Worm (Caenorhabditis elegans) whole organism, L4/young adult: ENCODE measurements around the gene gakh-1.

Experiments used
- W03F9.2 ChIP-seq: fragments of 150-350 bp; optimal IDR thresholded peaks from 2 replicates; lab custom pipeline; 2014; ENCODE audit warnings: missing biosample characterization, missing genetic modification characterization
- dao-5 ChIP-seq: sonication (generic microtip); optimal IDR thresholded peaks from 2 replicates; lab custom pipeline; 2016; ENCODE audit warnings: missing genotype, missing genetic modification characterization, moderate library complexity, missing compliant biosample characterization
- him-1 ChIP-seq: sonication (generic microtip); optimal IDR thresholded peaks from 2 replicates; lab custom pipeline; 2016; ENCODE audit warnings: missing genotype, missing genetic modification reagents, missing genetic modification characterization, missing compliant biosample characterization

Gene gakh-1

DNA sequence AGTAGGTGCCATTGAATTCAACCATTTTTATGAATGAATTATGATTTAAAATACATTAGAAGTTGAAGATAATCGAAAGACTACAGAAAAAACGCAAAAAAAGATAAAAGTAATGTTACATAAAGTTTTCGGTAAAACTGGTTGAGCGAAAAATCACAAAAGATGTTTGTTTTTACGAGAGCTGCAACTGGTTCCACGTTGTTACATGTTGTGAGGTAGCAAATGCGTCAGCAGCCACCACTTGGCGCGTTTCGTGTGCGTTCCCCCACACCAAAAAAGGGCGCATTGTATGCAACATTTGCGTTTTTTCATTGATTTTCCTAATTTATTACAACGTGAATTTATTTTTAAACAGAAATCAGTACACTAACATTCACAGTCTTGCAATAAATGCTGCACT, at the start of gene gakh-1:
Gene gakh-1, plus strand, starts transcription at position 347 of the 400 bp plus-strand sequence.
- peak; percentile 0 for TF ChIP-seq W03F9.2 (tag; lab: Kevin White, UChicago)
- TF ChIP-seq dao-5: no peak
- peak; percentile 34 for TF ChIP-seq him-1 (tag; lab: Kevin White, UChicago)

DNA sequence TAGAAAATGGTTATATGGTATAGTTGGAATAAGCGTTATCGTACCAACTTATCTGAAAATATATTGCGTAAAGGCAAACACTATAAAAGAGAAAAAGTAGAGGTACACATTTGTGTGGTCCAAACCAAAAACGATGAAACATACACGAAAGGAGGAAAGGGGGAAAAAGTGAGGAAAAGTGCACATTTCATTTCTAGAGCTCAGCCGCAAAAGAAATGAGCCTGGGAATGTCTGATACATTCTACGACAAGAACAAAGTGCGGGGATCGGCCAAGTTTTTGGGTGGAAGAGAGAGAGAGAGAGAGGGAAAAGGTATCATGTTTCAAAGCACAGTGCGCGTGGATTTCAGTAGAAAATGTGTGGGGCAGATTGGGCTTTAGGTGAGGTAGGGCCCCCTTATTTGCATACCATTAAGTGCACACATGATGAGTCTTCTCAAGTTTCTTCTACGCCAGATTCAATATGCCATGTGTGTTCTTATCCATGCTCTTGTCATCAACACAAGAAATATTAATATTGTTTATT, 48.5 kb upstream of the gakh-1 start, which contains the start of gene rgs-6:
Gene rgs-6, minus strand, starts transcription at position 51 of the 525 bp plus-strand sequence.
- TF ChIP-seq W03F9.2 (tag; lab: Kevin White, UChicago) (no peak), dao-5 (no peak), him-1 (tag; lab: Kevin White, UChicago) (no peak)

DNA sequence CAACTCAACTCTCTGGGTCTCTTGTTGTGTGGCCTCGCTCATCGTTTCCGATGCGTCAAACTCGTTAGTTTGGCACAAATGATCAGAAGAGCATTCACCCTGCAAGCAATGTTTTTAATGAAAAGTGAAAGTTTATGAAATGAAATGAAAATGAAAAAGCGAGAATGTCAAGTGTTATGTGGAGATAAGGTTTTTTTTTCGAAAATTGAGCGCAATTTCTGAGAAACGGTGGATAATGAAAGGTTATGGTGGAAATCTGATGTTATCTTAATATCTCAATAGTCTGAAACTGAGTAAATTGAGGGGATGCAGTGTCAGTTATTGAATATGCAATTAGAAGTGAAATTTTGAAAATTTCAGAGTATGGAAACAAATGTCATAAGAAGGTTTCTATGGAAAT, 39.1 kb upstream of the gakh-1 start, which contains the start of gene gnrr-4:
Gene gnrr-4, minus strand, starts transcription at position 101 of the 400 bp plus-strand sequence.
- TF ChIP-seq W03F9.2 (tag; lab: Kevin White, UChicago): no peak
- no peak for TF ChIP-seq him-1 (tag; lab: Kevin White, UChicago)
- TF ChIP-seq dao-5: no peak

DNA sequence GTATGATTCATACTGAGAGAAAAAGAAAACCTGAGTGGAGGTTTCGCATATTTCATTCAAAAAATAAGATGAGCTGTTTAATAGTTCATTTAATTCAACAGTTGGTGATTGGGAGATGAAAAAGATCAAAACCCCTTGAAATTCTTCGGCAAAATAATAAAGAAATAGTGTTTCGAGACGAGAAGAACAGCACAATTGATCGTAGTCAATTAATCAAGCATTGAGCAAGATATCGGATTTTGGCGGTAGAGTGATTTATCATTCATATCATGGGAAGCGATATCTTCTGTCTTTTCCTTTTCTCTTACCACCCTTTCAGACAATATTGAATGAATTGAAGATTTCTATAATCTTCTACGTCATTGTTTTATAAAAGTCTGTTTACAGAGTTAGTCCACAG, 35.6 kb upstream of the gakh-1 start:
- TF ChIP-seq him-1 (tag; lab: Kevin White, UChicago): no peak
- no peak for TF ChIP-seq W03F9.2 (tag; lab: Kevin White, UChicago)
- TF ChIP-seq dao-5: no peak

DNA sequence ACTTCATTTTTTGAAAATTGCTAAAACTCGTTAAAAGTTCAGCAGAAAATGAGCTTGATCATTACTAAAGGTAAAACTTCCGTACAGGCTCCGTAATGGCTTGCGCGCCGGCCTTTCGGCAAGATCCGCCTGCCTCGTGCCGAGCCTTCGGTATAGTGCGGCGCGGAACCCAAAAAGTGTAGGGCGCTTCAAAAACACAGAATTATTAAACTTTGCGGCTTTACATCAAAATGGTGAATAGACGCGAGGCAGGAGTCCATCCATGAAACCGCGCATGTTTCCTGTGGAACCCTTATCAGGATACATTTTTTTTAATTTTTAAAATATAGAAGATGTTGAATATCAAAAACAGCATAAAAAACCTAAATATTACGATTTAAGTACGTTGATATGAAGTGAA, 29.2 kb upstream of the gakh-1 start:
- TF ChIP-seq him-1 (tag; lab: Kevin White, UChicago) (no peak), W03F9.2 (tag; lab: Kevin White, UChicago) (no peak), dao-5 (no peak)

DNA sequence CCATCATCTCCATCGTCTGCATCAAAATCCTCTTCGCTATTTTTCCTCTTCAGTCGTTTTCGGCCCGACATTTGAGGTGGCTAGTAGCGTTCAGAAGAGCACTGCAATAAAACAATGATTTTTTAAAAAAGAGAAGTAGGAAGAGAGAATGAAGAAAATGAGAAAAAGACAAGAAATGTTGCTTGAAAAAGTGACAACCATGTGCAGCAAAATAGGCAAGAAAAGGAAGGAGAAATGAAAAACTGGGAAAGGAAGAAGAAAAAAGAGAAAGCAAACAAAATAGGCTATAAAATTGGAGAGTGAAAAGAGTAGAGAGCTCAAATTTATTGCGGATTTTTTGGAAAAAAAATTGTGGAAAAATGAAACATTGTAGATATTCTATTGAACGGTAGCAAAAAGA, 19.0 kb upstream of the gakh-1 start, which contains the start of gene tag-294:
Gene tag-294, minus strand, starts transcription at position 101 of the 400 bp plus-strand sequence.
- TF ChIP-seq him-1 (tag; lab: Kevin White, UChicago): no peak
- TF ChIP-seq dao-5: no peak
- TF ChIP-seq W03F9.2 (tag; lab: Kevin White, UChicago): no peak

DNA sequence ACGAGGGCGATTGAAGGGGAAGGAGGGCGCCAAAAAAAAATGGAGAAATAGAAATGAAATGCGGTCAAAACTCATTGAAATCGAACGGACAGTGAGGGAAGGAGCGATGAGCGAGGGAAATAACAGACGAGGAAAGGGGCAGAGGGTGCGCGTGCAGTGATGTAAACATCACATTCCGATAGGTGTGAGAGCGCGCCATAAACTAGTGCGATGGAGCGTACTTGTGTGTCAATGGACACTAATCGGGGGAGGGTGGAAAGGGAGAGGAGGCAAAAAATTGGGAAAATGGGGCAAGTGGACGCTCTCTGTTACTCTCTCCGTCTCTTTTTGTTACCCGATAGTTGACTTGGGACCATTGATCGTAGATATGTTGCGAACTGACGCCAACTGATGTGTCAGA, 18.4 kb upstream of the gakh-1 start:
- TF ChIP-seq dao-5: no peak
- no peak for TF ChIP-seq W03F9.2 (tag; lab: Kevin White, UChicago)
- no peak for TF ChIP-seq him-1 (tag; lab: Kevin White, UChicago)

DNA sequence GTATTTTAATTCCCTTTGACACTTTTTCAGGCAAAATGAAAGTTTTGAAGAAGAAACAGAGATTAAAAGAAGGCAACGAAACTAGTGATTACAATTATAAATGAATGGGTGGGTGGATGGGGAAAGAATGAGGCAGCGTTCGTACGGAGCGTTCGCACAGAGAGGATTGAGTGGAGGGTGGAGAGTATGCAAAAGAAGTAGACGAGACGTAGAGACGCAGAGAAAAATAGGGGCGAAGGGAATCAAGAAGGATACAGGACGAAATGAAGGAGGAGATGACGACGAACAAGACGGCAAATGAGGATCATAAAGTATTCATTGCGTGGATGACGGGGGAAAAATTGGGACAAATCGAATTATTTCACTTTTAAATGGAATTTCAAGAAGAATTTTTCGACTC, 17.6 kb upstream of the gakh-1 start:
- TF ChIP-seq him-1 (tag; lab: Kevin White, UChicago) (no peak), dao-5 (no peak), W03F9.2 (tag; lab: Kevin White, UChicago) (no peak)

DNA sequence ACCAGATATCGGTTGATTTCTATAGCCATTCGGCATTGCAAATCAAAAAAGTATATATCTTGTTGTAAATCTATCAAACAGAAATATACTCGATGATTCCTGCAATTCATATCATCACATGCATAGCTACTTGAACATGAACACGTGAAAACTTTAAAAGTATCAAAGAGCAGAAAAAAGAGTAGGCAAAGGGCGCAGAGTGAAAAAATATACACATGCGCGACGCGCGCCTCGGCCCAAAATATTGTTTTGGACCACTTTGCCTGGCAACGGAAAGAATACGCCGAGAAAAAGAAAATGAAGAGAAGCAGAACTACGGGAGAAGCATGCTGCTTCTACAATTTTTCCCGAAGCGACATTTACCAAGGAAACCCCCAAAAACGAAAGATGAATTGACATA, 11.7 kb upstream of the gakh-1 start, which contains the start of gene C54H2.4:
Gene C54H2.4, minus strand, starts transcription at position 101 of the 400 bp plus-strand sequence.
- TF ChIP-seq him-1 (tag; lab: Kevin White, UChicago) (no peak), W03F9.2 (tag; lab: Kevin White, UChicago) (no peak), dao-5 (no peak)

DNA sequence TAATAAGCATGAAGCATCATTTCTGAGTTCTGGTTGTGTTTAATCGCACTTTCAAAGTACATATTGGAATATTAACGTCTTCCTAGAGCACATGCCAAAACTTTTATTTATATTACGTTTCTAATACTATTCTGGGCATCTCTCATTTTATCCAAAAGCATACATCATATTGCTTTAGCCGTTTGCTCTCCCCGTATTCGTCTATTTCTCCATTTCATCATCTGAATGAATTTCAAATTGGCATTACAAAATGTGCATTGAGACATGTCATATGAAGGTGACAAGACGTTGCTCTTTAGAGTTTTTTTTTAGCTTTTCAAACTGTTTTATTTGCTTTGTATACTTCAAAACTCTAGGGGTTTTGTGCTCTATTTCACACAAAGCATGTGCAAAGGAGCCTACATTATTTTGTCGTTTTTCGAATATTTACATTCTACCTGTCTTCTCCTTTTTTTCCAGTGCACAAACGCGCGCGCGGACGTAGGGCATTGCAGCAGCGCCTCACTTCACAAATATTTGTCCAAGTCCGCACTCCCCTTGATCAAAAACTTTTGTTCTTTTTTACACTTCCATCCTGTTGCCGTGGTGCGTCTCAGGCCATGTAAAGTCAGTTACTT, 9.7 kb upstream of the gakh-1 start:
- TF ChIP-seq W03F9.2 (tag; lab: Kevin White, UChicago) (no peak), dao-5 (no peak), him-1 (tag; lab: Kevin White, UChicago) (no peak)

DNA sequence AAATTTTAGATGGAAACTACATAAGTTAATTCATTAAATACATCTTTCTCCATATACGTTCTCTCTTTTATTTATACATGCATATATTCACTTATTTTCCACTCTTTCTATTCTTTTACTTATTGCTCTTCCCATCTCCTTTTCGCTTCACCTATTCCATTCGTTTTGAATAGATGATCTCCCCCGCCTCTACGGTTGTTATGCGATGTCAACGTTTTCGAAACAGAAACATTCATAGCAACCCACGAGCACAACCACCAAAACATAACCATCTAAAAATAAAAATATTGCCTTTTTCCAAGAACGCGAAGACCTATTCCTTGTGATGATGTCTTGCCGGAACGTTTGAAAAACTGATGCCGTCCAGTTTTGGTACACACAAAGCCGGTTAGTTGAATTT, 8.8 kb upstream of the gakh-1 start, which contains the start of gene sym-3:
Gene sym-3, plus strand, starts transcription at position 301 of the 400 bp plus-strand sequence.
- no peak for TF ChIP-seq dao-5
- no peak for TF ChIP-seq him-1 (tag; lab: Kevin White, UChicago)
- no peak for TF ChIP-seq W03F9.2 (tag; lab: Kevin White, UChicago)

DNA sequence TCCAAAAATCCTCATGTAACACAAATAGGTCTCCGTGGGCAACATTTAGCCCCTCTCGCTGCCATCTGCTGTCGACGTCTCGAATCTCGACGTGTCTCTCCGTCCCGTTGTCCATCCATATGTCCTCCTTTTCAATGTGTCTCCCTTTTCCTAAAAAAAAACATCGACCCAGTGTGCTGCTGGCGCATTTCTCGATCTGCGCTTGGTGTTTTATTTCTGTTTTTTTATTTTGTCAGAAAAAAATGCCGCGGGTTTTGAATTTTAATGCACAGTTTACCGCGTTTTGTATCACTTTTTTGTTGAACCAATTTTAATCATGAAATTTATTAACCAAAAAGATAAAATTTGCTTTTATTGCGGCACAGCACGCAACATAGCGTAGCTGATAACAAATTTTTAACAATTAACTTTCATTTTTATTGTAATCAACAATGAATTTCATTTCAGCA, 6.5 kb upstream of the gakh-1 start:
- peak; percentile 71 for TF ChIP-seq him-1 (tag; lab: Kevin White, UChicago)
- TF ChIP-seq W03F9.2 (tag; lab: Kevin White, UChicago): peak; percentile 18
- no peak for TF ChIP-seq dao-5

DNA sequence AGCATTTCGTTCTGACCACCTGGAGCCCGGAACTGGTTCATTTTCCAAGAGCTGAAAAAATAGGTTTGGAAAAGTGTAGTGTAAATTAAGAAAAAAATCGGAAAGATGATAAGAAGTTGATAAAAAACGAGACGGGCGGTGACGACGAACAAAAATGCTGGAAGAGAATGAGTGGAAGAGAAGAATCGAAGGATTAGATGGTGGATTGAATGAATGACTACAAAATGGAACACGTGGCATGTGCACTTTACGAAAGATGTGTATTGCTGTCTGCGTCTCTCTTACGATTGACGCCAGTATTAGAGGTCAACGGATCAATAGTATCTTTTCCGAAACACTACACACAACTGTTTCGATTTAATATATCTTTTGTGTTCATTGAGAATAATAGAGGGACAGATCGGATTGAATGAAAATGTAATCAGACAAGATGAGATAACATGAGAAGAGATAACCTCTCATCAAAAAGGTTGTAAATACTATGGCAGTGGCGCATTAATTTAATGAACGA, 1.6 kb upstream of the gakh-1 start, which contains the start of gene sft-4:
Gene sft-4, minus strand, starts transcription at position 51 of the 511 bp plus-strand sequence.
- TF ChIP-seq W03F9.2 (tag; lab: Kevin White, UChicago): no peak
- no peak for TF ChIP-seq him-1 (tag; lab: Kevin White, UChicago)
- TF ChIP-seq dao-5: no peak

DNA sequence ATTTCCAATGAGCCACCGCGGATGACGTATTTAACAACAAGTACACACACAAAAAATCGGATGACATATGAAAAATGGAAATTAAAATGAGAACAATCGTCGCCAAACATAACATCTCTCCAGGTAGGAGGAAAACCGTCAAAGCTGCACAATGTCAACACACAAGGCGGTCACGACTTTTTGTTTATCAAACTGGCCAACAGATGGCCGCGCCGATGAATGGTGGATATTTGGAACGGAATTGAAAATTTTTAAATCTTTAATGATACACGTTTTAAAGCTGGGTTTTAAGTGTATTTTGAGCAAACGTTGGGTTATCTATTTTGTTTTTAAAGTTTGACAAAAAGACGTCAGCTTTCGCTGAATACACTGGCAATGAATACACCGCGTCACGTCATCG, 1.0 kb upstream of the gakh-1 start:
- TF ChIP-seq dao-5: no peak
- TF ChIP-seq him-1 (tag; lab: Kevin White, UChicago): no peak
- TF ChIP-seq W03F9.2 (tag; lab: Kevin White, UChicago): no peak
